Worm (Caenorhabditis elegans): ENCODE data around the gene F08G12.5.

F08G12.5 gene

DNA sequence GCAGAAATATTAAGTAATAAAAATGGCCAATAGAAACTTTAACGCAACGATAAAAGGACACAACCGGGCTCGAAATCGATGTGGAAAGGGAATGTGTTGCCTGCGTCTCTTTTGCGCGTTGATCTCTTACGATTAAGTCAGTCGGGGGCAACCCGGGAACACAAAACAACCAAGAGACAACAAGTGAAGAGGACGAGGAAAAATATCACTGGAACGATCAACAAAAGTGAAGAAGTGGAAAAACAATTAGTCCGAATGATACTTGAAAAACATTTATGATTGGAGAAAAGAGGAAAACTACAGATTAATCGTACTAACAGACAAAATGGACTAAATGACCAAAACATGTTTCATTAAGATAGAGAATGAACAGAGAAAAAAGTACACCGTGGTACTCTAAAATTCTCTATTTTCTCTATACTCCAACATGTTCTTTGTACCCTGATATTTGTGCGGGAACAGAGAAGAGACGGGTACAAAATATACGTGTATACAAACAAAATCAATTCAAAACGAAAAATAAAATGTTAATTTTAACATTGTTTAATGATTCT lies at the start of gene F08G12.5:
Gene F08G12.5 (minus strand): TSS at position 1 of the 554 bp plus-strand sequence.
- TF ChIP-seq ceh-2 (tag; optimal IDR thresholded peaks at IDR 0.05), result no peak
- TF ChIP-seq elt-2 (tag; optimal IDR thresholded peaks at IDR 0.05), result peak; percentile 1
- no peak for TF ChIP-seq pha-2 (tag; optimal IDR thresholded peaks at IDR 0.05)
- TF ChIP-seq hlh-8 (tag; optimal IDR thresholded peaks at IDR 0.05), result no peak
- no peak for TF ChIP-seq fkh-6 (tag; optimal IDR thresholded peaks at IDR 0.05)
- no peak for TF ChIP-seq zip-5 (tag; optimal IDR thresholded peaks at IDR 0.05)

DNA sequence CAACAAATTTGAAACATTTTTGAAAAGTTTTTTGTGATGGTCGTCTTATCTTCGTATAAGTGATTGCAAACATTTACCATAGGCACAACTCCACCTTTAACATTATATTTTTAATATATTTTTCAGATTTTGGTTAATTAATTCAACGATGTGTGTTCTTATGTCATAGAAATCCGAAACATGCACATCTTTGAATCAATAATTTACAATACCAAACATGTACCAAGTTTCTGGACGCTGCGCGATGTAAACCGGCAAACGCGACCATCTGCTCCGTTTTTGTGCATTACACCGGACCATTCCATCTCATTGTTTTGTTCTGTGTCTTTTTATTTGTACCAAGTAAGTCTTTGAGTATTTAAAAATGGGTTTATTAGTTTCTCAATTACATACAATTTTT lies 47.4 kb upstream of the F08G12.5 start, which contains the start of gene pgp-4:
Gene pgp-4 (plus strand): TSS at position 301 of the 400 bp plus-strand sequence.
- TF ChIP-seq che-1 (tag; optimal IDR thresholded peaks at IDR 0.05) (no peak), elt-2 (tag; optimal IDR thresholded peaks at IDR 0.05) (no peak)

- TF ChIP-seq K02D7.2 (tag; optimal IDR thresholded peaks at IDR 0.05), result no peak
- no peak for TF ChIP-seq hlh-15 (tag; optimal IDR thresholded peaks at IDR 0.05)
- no peak for TF ChIP-seq pag-3 (tag; optimal IDR thresholded peaks at IDR 0.05; ENCODE audit: borderline replicate concordance)
- no peak for TF ChIP-seq C08G9.2 (tag; optimal IDR thresholded peaks at IDR 0.05)
These were observed 45.8 kb upstream of the F08G12.5 start for ce11 chrX:11355856-11356255.

DNA sequence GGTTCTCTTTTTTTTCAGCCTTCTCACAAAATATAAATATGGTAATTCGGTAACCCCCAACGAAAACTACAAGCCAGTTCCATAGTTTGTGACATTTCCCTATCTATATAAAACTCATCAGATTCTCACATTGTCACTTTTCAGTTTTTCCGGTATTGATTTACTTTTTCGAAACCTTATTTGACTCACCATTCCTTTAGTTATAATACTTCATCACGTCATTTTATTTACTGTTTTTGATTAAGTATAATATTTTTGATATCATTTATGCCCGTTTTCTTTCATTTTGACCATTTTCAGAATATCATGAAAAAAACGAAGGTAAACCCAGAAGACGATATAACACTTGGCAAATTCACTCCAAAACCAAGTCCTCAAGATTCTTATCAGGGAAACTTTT lies 41.8 kb upstream of the F08G12.5 start, which contains the start of gene pgp-3:
Gene pgp-3 (plus strand): TSS at position 301 of the 400 bp plus-strand sequence.
- TF ChIP-seq tbx-2 (tag; optimal IDR thresholded peaks at IDR 0.05) (no peak), pax-1 (tag; optimal IDR thresholded peaks at IDR 0.05) (no peak), ceh-6 (GFP tag; optimal IDR thresholded peaks at IDR 0.05) (no peak), C38D4.7 (GFP tag; optimal IDR thresholded peaks at IDR 0.05) (no peak), elt-2 (tag; optimal IDR thresholded peaks at IDR 0.05) (no peak)

DNA sequence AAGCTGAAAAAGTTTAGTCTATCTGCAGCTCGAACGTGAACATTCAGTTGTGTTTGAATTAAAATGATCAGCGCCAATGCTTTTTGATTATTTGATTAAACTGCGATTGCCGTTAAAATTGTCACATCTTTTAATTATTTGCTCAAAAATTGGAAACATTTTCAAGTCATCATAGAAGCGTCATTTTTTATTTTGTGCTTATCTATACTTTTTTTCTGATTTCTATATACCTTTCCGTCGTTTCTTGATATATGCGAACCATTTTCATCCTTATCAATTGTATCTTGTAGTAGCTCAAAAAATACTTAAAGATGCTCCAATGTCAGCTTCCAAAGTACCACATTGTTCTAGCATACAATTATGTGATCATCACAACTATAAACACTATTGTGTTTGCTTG lies 41.2 kb upstream of the F08G12.5 start:
- TF ChIP-seq pha-2 (tag; optimal IDR thresholded peaks at IDR 0.05), result no peak
- TF ChIP-seq ref-2 (tag; optimal IDR thresholded peaks at IDR 0.05), result no peak
- TF ChIP-seq dmd-4 (tag; optimal IDR thresholded peaks at IDR 0.05; ENCODE audit: borderline replicate concordance), result no peak
- no peak for TF ChIP-seq ceh-14 (tag; optimal IDR thresholded peaks at IDR 0.05)
- no peak for TF ChIP-seq pag-3 (tag; optimal IDR thresholded peaks at IDR 0.05; ENCODE audit: borderline replicate concordance)
- TF ChIP-seq ceh-22 (tag; optimal IDR thresholded peaks at IDR 0.05), result no peak
- no peak for TF ChIP-seq syd-9 (tag; optimal IDR thresholded peaks at IDR 0.05)
- TF ChIP-seq lim-6 (tag; optimal IDR thresholded peaks at IDR 0.05), result no peak
- no peak for TF ChIP-seq ceh-6 (GFP tag; optimal IDR thresholded peaks at IDR 0.05)
- no peak for TF ChIP-seq hlh-8 (tag; optimal IDR thresholded peaks at IDR 0.05)
- no peak for TF ChIP-seq ama-1 (optimal IDR thresholded peaks at IDR 0.05)
- TF ChIP-seq ets-4 (tag; optimal IDR thresholded peaks at IDR 0.05), result no peak
- no peak for TF ChIP-seq ceh-34 (tag; optimal IDR thresholded peaks at IDR 0.05)
- no peak for TF ChIP-seq ceh-30 (tag; optimal IDR thresholded peaks at IDR 0.05)
- no peak for TF ChIP-seq ceh-18 (tag; optimal IDR thresholded peaks at IDR 0.05)
- no peak for TF ChIP-seq F13H6.1 (tag; optimal IDR thresholded peaks at IDR 0.05)
- no peak for TF ChIP-seq ttx-3 (tag; optimal IDR thresholded peaks at IDR 0.05)
- TF ChIP-seq sdc-2 (tag; optimal IDR thresholded peaks at IDR 0.05), result no peak
- TF ChIP-seq hlh-6 (tag; optimal IDR thresholded peaks at IDR 0.05), result no peak

ce11 chrX:11346155-11346554 lies 36.1 kb upstream of the F08G12.5 start, which contains the start of gene oct-2:
Gene oct-2, plus strand, starts transcription at chrX:11346455.
- no peak for TF ChIP-seq unc-3 (GFP tag; conservative IDR thresholded peaks at IDR 0.05)
- no peak for TF ChIP-seq unc-3 (tag; optimal IDR thresholded peaks at IDR 0.05)
- no peak for TF ChIP-seq syd-9 (tag; optimal IDR thresholded peaks at IDR 0.05)
- TF ChIP-seq ceh-48 (tag; optimal IDR thresholded peaks at IDR 0.05), result no peak
- no peak for TF ChIP-seq unc-42 (tag; optimal IDR thresholded peaks at IDR 0.05)
- TF ChIP-seq lin-11 (tag; optimal IDR thresholded peaks at IDR 0.05), result no peak
- TF ChIP-seq ztf-16 (tag; optimal IDR thresholded peaks at IDR 0.05), result no peak
- TF ChIP-seq ceh-24 (tag; optimal IDR thresholded peaks at IDR 0.05), result no peak
- TF ChIP-seq sdc-2 (tag; optimal IDR thresholded peaks at IDR 0.05), result no peak
